Fruit fly (Drosophila melanogaster) whole organism, pupa: ENCODE data around the gene tau.

ENCODE experiments used
- CG10348 ChIP-seq: fragments of 200-800 bp; sonication (Bioruptor generic); IDR thresholded peaks from 2 replicates; pipeline ENCODE4 v1.3.6; 2022; ENCODE audit warnings: missing biosample characterization, missing genetic modification characterization
- CG14655 ChIP-seq: fragments of 200-800 bp; sonication (Bioruptor generic); optimal IDR thresholded peaks from 3 replicates; lab custom pipeline; 2017; ENCODE audit warnings: mild to moderate bottlenecking, missing biosample characterization, missing genetic modification reagents, missing genetic modification characterization
- CG34367 ChIP-seq: fragments of 200-800 bp; sonication (Bioruptor generic); optimal IDR thresholded peaks from 2 replicates; lab custom pipeline; 2018; ENCODE audit warnings: missing biosample characterization, mild to moderate bottlenecking, missing genetic modification characterization
- CG4496 ChIP-seq: fragments of 200-800 bp; sonication (Bioruptor generic); IDR thresholded peaks from 3 replicates; pipeline ENCODE4 v1.3.6; 2022; ENCODE audit warnings: missing biosample characterization, missing genetic modification characterization
- CG8301 ChIP-seq: fragments of 200-800 bp; sonication (Bioruptor generic); optimal IDR thresholded peaks from 2 replicates; lab custom pipeline; 2018; ENCODE audit warnings: missing biosample characterization, mild to moderate bottlenecking, missing genetic modification characterization

dm6 chr3R:27695019-27695418 lies 38.2 kb upstream of the tau start, which contains the start of gene HSPBAP1:
- TF ChIP-seq CG4496 (GFP tag; lab: Robert Waterston, UW) (0 out of 3 replicates have a peak, but pooled peaks have one; percentile 16), CG10348 (no peak), CG34367 (no peak), CG8301 (tag; lab: Kevin White, UChicago) (no peak), CG14655 (GFP tag; lab: Kevin White, UChicago) (no peak)
